Worm (Caenorhabditis elegans) whole organism, L1 larva: Measurements from ENCODE around the gene fbxa-10.

Source experiments
- F16B12.6 ChIP-seq: fragments of 150-350 bp; optimal IDR thresholded peaks from 2 replicates; lab custom pipeline; 2014; ENCODE audit warnings: missing biosample characterization, missing genetic modification characterization
- Y116A8C.19 ChIP-seq: sonication (generic microtip); optimal IDR thresholded peaks from 2 replicates; lab custom pipeline; 2016; ENCODE audit warnings: missing compliant biosample characterization, missing genetic modification characterization, borderline replicate concordance
- aha-1 ChIP-seq: fragments of 150-350 bp; optimal IDR thresholded peaks from 2 replicates; lab custom pipeline; 2014; ENCODE audit warnings: missing biosample characterization, missing genetic modification characterization
- ceh-63 ChIP-seq: fragments of 200-800 bp; sonication (Bioruptor generic); optimal IDR thresholded peaks from 2 replicates; lab custom pipeline; 2018; ENCODE audit warnings: mild to moderate bottlenecking, missing genetic modification characterization, missing compliant biosample characterization
- ceh-82 ChIP-seq, 3 experiments: fragments of 150-350 bp in 1 of 3; sonication (generic microtip) in 2 of 3; optimal IDR thresholded peaks; 2 replicates each; lab custom pipeline; 2014 to 2017; ENCODE audit warnings: missing biosample characterization in 3 of 3, missing genetic modification characterization in 3 of 3
- ceh-88 ChIP-seq: fragments of 200-800 bp; sonication (Bioruptor generic); IDR thresholded peaks from 2 replicates; pipeline ENCODE4 v1.3.6; 2022; ENCODE audit warnings: missing genetic modification characterization, missing compliant biosample characterization
- dpl-1 ChIP-seq, 3 experiments: fragments of 150-350 bp in 2 of 3; sonication (generic microtip) in 1 of 3; optimal IDR thresholded peaks; 2 replicates each; lab custom pipeline; 2014 to 2017; ENCODE audit warnings: missing biosample characterization in 3 of 3, missing genetic modification characterization in 3 of 3, missing genetic modification reagents in 3 of 3
- dsc-1 ChIP-seq: sonication (generic microtip); optimal IDR thresholded peaks from 2 replicates; lab custom pipeline; 2016; ENCODE audit warnings: mild to moderate bottlenecking, missing genetic modification characterization, missing compliant biosample characterization
- efl-1 ChIP-seq, 4 experiments: fragments of 150-350 bp; optimal IDR thresholded peaks in 3 of 4; peaks in 1 of 4; 1 replicate in 1 of 4; 2 replicates in 3 of 4; lab custom pipeline; 2014; ENCODE audit warnings: missing biosample characterization in 2 of 4, missing genetic modification characterization in 2 of 4, missing genetic modification reagents in 2 of 4
- efl-3 ChIP-seq: fragments of 200-800 bp; sonication (Bioruptor generic); optimal IDR thresholded peaks from 2 replicates; lab custom pipeline; 2018; ENCODE audit warnings: mild to moderate bottlenecking, missing genetic modification characterization, missing compliant biosample characterization
- elt-2 ChIP-seq: sonication (generic microtip); optimal IDR thresholded peaks from 2 replicates; lab custom pipeline; 2016; ENCODE audit warnings: missing genetic modification characterization, mild to moderate bottlenecking, inconsistent platforms, missing compliant biosample characterization, missing genetic modification reagents
- ets-5 ChIP-seq: fragments of 200-800 bp; sonication (Bioruptor generic); IDR thresholded peaks from 2 replicates; pipeline ENCODE4 v1.3.6; 2022; ENCODE audit warnings: missing genetic modification characterization, missing compliant biosample characterization
- fkh-10 ChIP-seq: sonication (generic microtip); optimal IDR thresholded peaks from 2 replicates; lab custom pipeline; 2017; ENCODE audit warnings: missing biosample characterization, missing genetic modification reagents, missing genetic modification characterization
- fkh-4 ChIP-seq: sonication (generic microtip); optimal IDR thresholded peaks from 2 replicates; lab custom pipeline; 2016; ENCODE audit warnings: missing compliant biosample characterization, missing genetic modification characterization, borderline replicate concordance
- fos-1 ChIP-seq: fragments of 150-350 bp; optimal IDR thresholded peaks from 2 replicates; lab custom pipeline; 2014; ENCODE audit warnings: missing biosample characterization, missing genetic modification characterization
- hlh-17 ChIP-seq: fragments of 200-800 bp; sonication (Bioruptor generic); optimal IDR thresholded peaks from 2 replicates; lab custom pipeline; 2018; ENCODE audit warnings: missing genetic modification characterization, mild to moderate bottlenecking, missing compliant biosample characterization, moderate library complexity, borderline replicate concordance
- hpl-2 ChIP-seq: fragments of 150-350 bp; optimal IDR thresholded peaks from 2 replicates; lab custom pipeline; 2014; ENCODE audit warnings: missing biosample characterization, missing genetic modification reagents, missing genetic modification characterization
- lin-13 ChIP-seq: fragments of 150-350 bp; optimal IDR thresholded peaks from 2 replicates; lab custom pipeline; 2014; ENCODE audit warnings: missing biosample characterization, missing genetic modification reagents, missing genetic modification characterization
- lin-15B ChIP-seq: fragments of 150-350 bp; sonication (generic microtip); optimal IDR thresholded peaks from 3 replicates; lab custom pipeline; 2014; ENCODE audit warnings: missing biosample characterization, missing genetic modification characterization
- lin-35 ChIP-seq, 2 experiments: fragments of 150-350 bp; optimal IDR thresholded peaks; 2 replicates each; lab custom pipeline; 2014; ENCODE audit warnings: missing biosample characterization in 2 of 2, missing genetic modification characterization in 2 of 2, missing genetic modification reagents in 2 of 2
- mdl-1 ChIP-seq, 2 experiments: fragments of 150-350 bp; optimal IDR thresholded peaks; 2 replicates each; lab custom pipeline; 2014 to 2017; ENCODE audit warnings: missing biosample characterization in 2 of 2, missing genetic modification characterization in 2 of 2, inconsistent platforms in 1 of 2
- nhr-12 ChIP-seq: sonication (generic microtip); optimal IDR thresholded peaks from 2 replicates; lab custom pipeline; 2017; ENCODE audit warnings: missing biosample characterization, missing genetic modification characterization
- nhr-237 ChIP-seq: fragments of 150-350 bp; optimal IDR thresholded peaks from 2 replicates; lab custom pipeline; 2014; ENCODE audit warnings: missing biosample characterization, missing genetic modification characterization
- nhr-28 ChIP-seq: fragments of 150-350 bp; optimal IDR thresholded peaks from 2 replicates; lab custom pipeline; 2014; ENCODE audit warnings: missing biosample characterization, missing genetic modification characterization
- nhr-71 ChIP-seq: sonication (generic microtip); optimal IDR thresholded peaks from 2 replicates; lab custom pipeline; 2016; ENCODE audit warnings: mild to moderate bottlenecking, missing genetic modification characterization, moderate library complexity, missing compliant biosample characterization
- nhr-77 ChIP-seq: fragments of 150-350 bp; optimal IDR thresholded peaks from 2 replicates; lab custom pipeline; 2014; ENCODE audit warnings: missing biosample characterization, missing genetic modification characterization
- nhr-90 ChIP-seq: sonication (generic microtip); optimal IDR thresholded peaks from 2 replicates; lab custom pipeline; 2016; ENCODE audit warnings: mild to moderate bottlenecking, missing genetic modification characterization, missing compliant biosample characterization; ENCODE audit not compliant: poor library complexity
- pag-3 ChIP-seq: sonication (generic microtip); optimal IDR thresholded peaks from 2 replicates; lab custom pipeline; 2017; ENCODE audit warnings: missing genetic modification characterization, mild to moderate bottlenecking, missing compliant biosample characterization, antibody characterized with exemption, borderline replicate concordance; ENCODE audit not compliant: insufficient read depth
- pax-3 ChIP-seq: fragments of 200-800 bp; sonication (Bioruptor generic); optimal IDR thresholded peaks from 2 replicates; lab custom pipeline; 2018; ENCODE audit warnings: mild to moderate bottlenecking, missing genetic modification characterization, moderate library complexity, missing compliant biosample characterization
- pqm-1 ChIP-seq: sonication (generic microtip); optimal IDR thresholded peaks from 3 replicates; lab custom pipeline; 2017; ENCODE audit warnings: missing biosample characterization, missing genetic modification characterization
- swsn-7 ChIP-seq: sonication (generic microtip); optimal IDR thresholded peaks from 2 replicates; lab custom pipeline; 2016; ENCODE audit warnings: missing genetic modification characterization, missing compliant biosample characterization
- tbx-2 ChIP-seq: sonication (generic microtip); optimal IDR thresholded peaks from 2 replicates; lab custom pipeline; 2016; ENCODE audit warnings: missing genetic modification characterization, missing compliant biosample characterization
- unc-30 ChIP-seq: sonication (generic microtip); optimal IDR thresholded peaks from 2 replicates; lab custom pipeline; 2017; ENCODE audit warnings: missing biosample characterization, missing genetic modification characterization
- unc-86 ChIP-seq: sonication (generic microtip); optimal IDR thresholded peaks from 2 replicates; lab custom pipeline; 2016; ENCODE audit warnings: missing genetic modification characterization, missing compliant biosample characterization
- unc-98 ChIP-seq: fragments of 200-800 bp; sonication (Bioruptor generic); IDR thresholded peaks from 2 replicates; pipeline ENCODE4 v1.3.6; 2022; ENCODE audit warnings: missing genetic modification characterization, missing compliant biosample characterization
- xbp-1 ChIP-seq: sonication (generic microtip); optimal IDR thresholded peaks from 2 replicates; lab custom pipeline; 2016; ENCODE audit warnings: missing genetic modification characterization, missing compliant biosample characterization
- zip-4 ChIP-seq: fragments of 200-800 bp; sonication (Bioruptor generic); optimal IDR thresholded peaks from 2 replicates; lab custom pipeline; 2018; ENCODE audit warnings: mild to moderate bottlenecking, missing genetic modification characterization, moderate library complexity, missing compliant biosample characterization
- ztf-11 ChIP-seq, 2 experiments: sonication (generic microtip); optimal IDR thresholded peaks; 2 replicates each; lab custom pipeline; 2016 to 2017; ENCODE audit warnings: missing genetic modification characterization in 2 of 2, missing biosample characterization in 1 of 2, missing compliant biosample characterization in 1 of 2
- ztf-4 ChIP-seq: fragments of 150-350 bp; optimal IDR thresholded peaks from 2 replicates; lab custom pipeline; 2014; ENCODE audit warnings: missing biosample characterization, missing genetic modification characterization

The fbxa-10 gene

ce11 chrIII:910540-911311, 41.5 kb upstream of the fbxa-10 start, which contains the start of the genes F23H11.5 and bra-2 (continued):
- peak; percentile 27 for TF ChIP-seq F16B12.6
- no peak for TF ChIP-seq aha-1 (tag; lab: Kevin White, UChicago)
- no peak for TF ChIP-seq fos-1 (tag; lab: Kevin White, UChicago)
- TF ChIP-seq Y116A8C.19 (tag; lab: Kevin White, UChicago) = no peak
- TF ChIP-seq tbx-2 = no peak
- TF ChIP-seq elt-2 (tag; lab: Kevin White, UChicago) = no peak
- no peak for TF ChIP-seq efl-3
- no peak for TF ChIP-seq unc-86 (tag; lab: Kevin White, UChicago)
- TF ChIP-seq pax-3 (tag; lab: Kevin White, UChicago) = no peak
- TF ChIP-seq swsn-7 = peak; percentile 5
- TF ChIP-seq ceh-63 = no peak
- peak; percentile 33 to 41 for TF ChIP-seq lin-35 (GFP tag; optimal IDR thresholded peaks at IDR 0.05; lab: Kevin White, UChicago)
- no peak for TF ChIP-seq lin-15B (tag; lab: Kevin White, UChicago)
- no peak for TF ChIP-seq ztf-11 (tag; optimal IDR thresholded peaks at IDR 0.05; lab: Kevin White, UChicago)
- TF ChIP-seq nhr-28 = no peak
- TF ChIP-seq dpl-1 (GFP tag; optimal IDR thresholded peaks at IDR 0.05; lab: Kevin White, UChicago) = peak in 2 of 3 experiments; percentile 27 to 43
- TF ChIP-seq hlh-17 (GFP tag; lab: Kevin White, UChicago) = no peak
- no peak for TF ChIP-seq unc-30 (tag; lab: Kevin White, UChicago)
- no peak for TF ChIP-seq nhr-237 (tag; lab: Kevin White, UChicago)
- TF ChIP-seq ceh-88 = no peak
- TF ChIP-seq fkh-4 (tag; lab: Kevin White, UChicago) = no peak
- TF ChIP-seq nhr-71 (tag; lab: Kevin White, UChicago) = peak; percentile 34
- no peak for TF ChIP-seq xbp-1 (tag; lab: Kevin White, UChicago)
- TF ChIP-seq unc-98 (GFP tag; lab: Robert Waterston, UW) = no peak
- no peak for TF ChIP-seq ztf-4 (tag; lab: Kevin White, UChicago)
- no peak for TF ChIP-seq ceh-82 (tag; optimal IDR thresholded peaks at IDR 0.05; lab: Kevin White, UChicago)
- TF ChIP-seq pag-3 (tag; lab: Kevin White, UChicago) = no peak
- no peak for TF ChIP-seq zip-4 (GFP tag; lab: Kevin White, UChicago)
- TF ChIP-seq nhr-90 (tag; lab: Kevin White, UChicago) = no peak
- TF ChIP-seq nhr-77 (tag; lab: Kevin White, UChicago) = no peak
- TF ChIP-seq nhr-12 (tag; lab: Kevin White, UChicago) = no peak

- TF ChIP-seq nhr-77 (tag; lab: Kevin White, UChicago) (no peak), lin-13 (GFP tag; lab: Kevin White, UChicago) (no peak), efl-1 (optimal IDR thresholded peaks at IDR 0.05; lab: Kevin White, UChicago) (no peak), efl-1 (GFP tag; optimal IDR thresholded peaks at IDR 0.05 in 1 of 2; lab: Kevin White, UChicago) (peak in 1 of 2 experiments; percentile 72)
Observed at ce11 chrIII:916897-917296, 35.3 kb upstream of the fbxa-10 start, which contains the start of gene idpp-13. Gene idpp-13 (minus strand): TSS chrIII:916997.

- TF ChIP-seq fkh-4 (tag; lab: Kevin White, UChicago) = no peak
Observed at ce11 chrIII:919322-919721, 32.9 kb upstream of the fbxa-10 start, which contains the start of gene F23H11.7. Gene F23H11.7 (minus strand): TSS chrIII:919422.

ce11 chrIII:926216-926615, 26.0 kb upstream of the fbxa-10 start, which contains the start of gene pef-1:
Gene pef-1 (minus strand): TSS chrIII:926316.
- no peak for TF ChIP-seq pqm-1 (tag; lab: Kevin White, UChicago)
- TF ChIP-seq fkh-10 (GFP tag; lab: Kevin White, UChicago) = no peak
- no peak for TF ChIP-seq hpl-2 (GFP tag; lab: Kevin White, UChicago)
- TF ChIP-seq mdl-1 (tag; optimal IDR thresholded peaks at IDR 0.05; lab: Kevin White, UChicago) = no peak
- TF ChIP-seq dpl-1 (GFP tag; optimal IDR thresholded peaks at IDR 0.05; lab: Kevin White, UChicago) = no peak
- peak; percentile 49 for TF ChIP-seq dsc-1 (tag; lab: Kevin White, UChicago)
- no peak for TF ChIP-seq ets-5 (GFP tag; lab: Robert Waterston, UW)
- TF ChIP-seq, all 84 proteins: peak for 1
